Worm (Caenorhabditis elegans) whole organism, L3 larva: Measurements from ENCODE around the gene F13H10.3.
A peak's percentile ranks its signal among the peaks of the same experiment; 100 is the strongest.

Source experiments
- egl-27 ChIP-seq: sonication (generic microtip); optimal IDR thresholded peaks from 4 replicates; lab custom pipeline; 2017; ENCODE audit warnings: missing biosample characterization, missing genetic modification reagents, missing genetic modification characterization
- lin-39 ChIP-seq: fragments of 150-350 bp; optimal IDR thresholded peaks from 2 replicates; lab custom pipeline; 2018; ENCODE audit warnings: missing biosample characterization, missing genetic modification reagents, missing genetic modification characterization
- nhr-28 ChIP-seq: fragments of 150-350 bp; optimal IDR thresholded peaks from 2 replicates; lab custom pipeline; 2014; ENCODE audit warnings: missing biosample characterization, missing genetic modification characterization
- pha-4 ChIP-seq: fragments of 150-350 bp; optimal IDR thresholded peaks from 2 replicates; lab custom pipeline; 2014; ENCODE audit warnings: missing biosample characterization, missing genetic modification reagents, missing genetic modification characterization
- pqm-1 ChIP-seq: fragments of 150-350 bp; optimal IDR thresholded peaks from 2 replicates; lab custom pipeline; 2017; ENCODE audit warnings: missing biosample characterization, missing genetic modification characterization, inconsistent platforms
- unc-62 ChIP-seq: fragments of 150-350 bp; sonication (generic microtip); optimal IDR thresholded peaks from 4 replicates; lab custom pipeline; 2014; ENCODE audit warnings: missing biosample characterization, missing genetic modification reagents, missing genetic modification characterization

ce11 chrIV:11008255-11008654 lies 7.5 kb downstream of the F13H10.3 start:
- TF ChIP-seq pha-4 (tag; lab: Kevin White, UChicago), result peak; percentile 81
- TF ChIP-seq lin-39 (tag; lab: Kevin White, UChicago), result no peak
- TF ChIP-seq pqm-1 (tag; lab: Kevin White, UChicago), result no peak
- no peak for TF ChIP-seq egl-27 (tag; lab: Kevin White, UChicago)
- TF ChIP-seq nhr-28 (tag; lab: Kevin White, UChicago), result no peak
- no peak for TF ChIP-seq unc-62 (GFP tag; lab: Kevin White, UChicago)
